Fruit fly (Drosophila melanogaster): Measurements from ENCODE around the gene PTPMT1.

- no peak for TF ChIP-seq cnc (optimal IDR thresholded peaks at IDR 0.05)
- no peak for TF ChIP-seq toe (GFP tag; optimal IDR thresholded peaks at IDR 0.05)
Measured at dm6 chr3R:23737676-23738574, 20.2 kb upstream of the PTPMT1 start.

Data from whole organism, adult.